Fruit fly (Drosophila melanogaster) S2 (cell line): ENCODE data around the gene Atg6.

Experiments
- CG8478 ChIP-seq: fragments of >200 bp; optimal IDR thresholded peaks from 2 replicates; lab custom pipeline; 2018
- CTCF ChIP-seq, 2 experiments: fragments of >200 bp; optimal IDR thresholded peaks; 2 replicates each; lab custom pipeline; 2018

Gene Atg6

dm6 chr3R:24027222-24027621 is 23.4 kb downstream of the Atg6 start:
- no peak for TF ChIP-seq CTCF (optimal IDR thresholded peaks at IDR 0.05; lab: Kevin White, UChicago)
- no peak for TF ChIP-seq CG8478 (lab: Kevin White, UChicago)

- TF ChIP-seq CTCF (optimal IDR thresholded peaks at IDR 0.05; lab: Kevin White, UChicago) (no peak), CG8478 (lab: Kevin White, UChicago) (no peak)
These were observed 24.1 kb downstream of the Atg6 start for dm6 chr3R:24026503-24026902.

- TF ChIP-seq CTCF (optimal IDR thresholded peaks at IDR 0.05; lab: Kevin White, UChicago) (no peak), CG8478 (lab: Kevin White, UChicago) (no peak)
These were observed 24.7 kb downstream of the Atg6 start for dm6 chr3R:24025715-24026467.

- TF ChIP-seq CG8478 (lab: Kevin White, UChicago), result no peak
- TF ChIP-seq CTCF (optimal IDR thresholded peaks at IDR 0.05; lab: Kevin White, UChicago), result no peak
These were observed 25.9 kb downstream of the Atg6 start for dm6 chr3R:24024688-24025087.

dm6 chr3R:24024123-24024522 is 26.5 kb downstream of the Atg6 start:
- TF ChIP-seq CG8478 (lab: Kevin White, UChicago), result no peak
- TF ChIP-seq CTCF (optimal IDR thresholded peaks at IDR 0.05; lab: Kevin White, UChicago), result no peak

- TF ChIP-seq CG8478 (lab: Kevin White, UChicago), result no peak
- no peak for TF ChIP-seq CTCF (optimal IDR thresholded peaks at IDR 0.05; lab: Kevin White, UChicago)
These were observed 28.7 kb downstream of the Atg6 start for dm6 chr3R:24021895-24022294.

- TF ChIP-seq CTCF (optimal IDR thresholded peaks at IDR 0.05; lab: Kevin White, UChicago) (no peak), CG8478 (lab: Kevin White, UChicago) (no peak)
These were observed 32.9 kb downstream of the Atg6 start for dm6 chr3R:24017648-24018047.

- TF ChIP-seq CTCF (optimal IDR thresholded peaks at IDR 0.05; lab: Kevin White, UChicago), result no peak
- TF ChIP-seq CG8478 (lab: Kevin White, UChicago), result no peak
These were observed 34.4 kb downstream of the Atg6 start for dm6 chr3R:24015939-24016913.

dm6 chr3R:24015449-24015848 is 35.1 kb downstream of the Atg6 start:
- TF ChIP-seq CTCF (optimal IDR thresholded peaks at IDR 0.05; lab: Kevin White, UChicago) (no peak), CG8478 (lab: Kevin White, UChicago) (no peak)

- TF ChIP-seq CTCF (optimal IDR thresholded peaks at IDR 0.05; lab: Kevin White, UChicago) (no peak), CG8478 (lab: Kevin White, UChicago) (no peak)
These were observed 36.0 kb downstream of the Atg6 start for dm6 chr3R:24014600-24014999.

- TF ChIP-seq CG8478 (lab: Kevin White, UChicago) (no peak), CTCF (optimal IDR thresholded peaks at IDR 0.05; lab: Kevin White, UChicago) (no peak)
These were observed 38.4 kb downstream of the Atg6 start for dm6 chr3R:24012038-24012693.

dm6 chr3R:24010637-24011214 is 39.9 kb downstream of the Atg6 start:
- TF ChIP-seq CTCF (optimal IDR thresholded peaks at IDR 0.05; lab: Kevin White, UChicago), result no peak
- no peak for TF ChIP-seq CG8478 (lab: Kevin White, UChicago)

dm6 chr3R:24008887-24009286 is 41.7 kb downstream of the Atg6 start:
- TF ChIP-seq CG8478 (lab: Kevin White, UChicago), result no peak

- TF ChIP-seq CTCF (optimal IDR thresholded peaks at IDR 0.05; lab: Kevin White, UChicago), result no peak
- TF ChIP-seq CG8478 (lab: Kevin White, UChicago), result no peak
These were observed 42.6 kb downstream of the Atg6 start for dm6 chr3R:24007775-24008506.
